Worm (Caenorhabditis elegans): ENCODE measurements around the gene cyp-35A4.

DNA sequence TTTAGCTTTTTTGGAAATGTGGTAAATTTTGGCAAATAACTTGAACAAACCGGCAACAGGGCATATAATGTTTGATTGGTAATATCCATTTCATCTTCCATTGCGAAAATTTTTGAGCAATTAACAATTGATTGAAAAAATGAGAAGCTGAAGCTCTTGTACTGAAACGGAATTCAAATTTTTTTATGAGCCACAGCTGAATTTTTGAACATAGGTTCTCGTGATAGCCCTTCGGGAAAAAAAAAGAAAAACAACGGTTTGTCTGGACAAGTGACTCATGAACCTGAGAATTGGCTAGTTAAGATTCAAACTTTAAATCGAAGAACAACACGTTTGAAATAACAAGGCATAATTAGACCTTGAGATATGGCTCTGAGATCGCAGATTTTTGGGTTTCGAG, 35.6 kb upstream of the cyp-35A4 start, which contains the start of gene srx-62:
- TF ChIP-seq tab-1 (GFP tag; IDR thresholded peaks at IDR 0.05) (no peak), flt-1 (GFP tag; IDR thresholded peaks at IDR 0.05) (no peak), cog-1 (tag; optimal IDR thresholded peaks at IDR 0.05) (no peak), T22C8.4 (GFP tag; IDR thresholded peaks at IDR 0.05) (no peak), ztf-23 (GFP tag; IDR thresholded peaks at IDR 0.05) (no peak), ref-1 (GFP tag; conservative IDR thresholded peaks at IDR 0.05) (no peak), med-1 (GFP tag; optimal IDR thresholded peaks at IDR 0.05; ENCODE audit: insufficient read depth) (no peak)

Data from whole organism, midembryonic.